Fruit fly (Drosophila melanogaster): Measurements from ENCODE around the gene Polr2D.

DNA sequence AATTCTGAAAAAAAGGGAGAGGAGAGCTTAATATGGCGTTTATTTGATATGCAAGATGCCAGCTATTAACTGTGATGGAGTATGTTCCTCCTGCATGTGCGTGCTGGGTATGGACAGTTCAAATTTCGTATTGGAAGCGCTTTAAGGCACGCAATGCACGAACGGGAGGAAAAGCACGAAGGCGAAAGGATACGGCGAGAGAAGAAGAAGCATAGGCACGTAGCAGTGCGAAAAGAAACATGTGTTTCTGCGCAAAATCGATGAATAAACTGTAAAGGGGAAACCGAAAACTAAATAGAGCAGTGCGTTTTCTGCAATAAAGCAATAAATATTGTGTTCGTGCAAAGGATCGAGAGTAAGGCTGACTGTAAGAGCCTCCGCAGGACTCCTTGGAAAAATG is 39.4 kb downstream of the Polr2D start, which contains the start of gene CG14314:
- TF ChIP-seq psq (optimal IDR thresholded peaks at IDR 0.05) (no peak), h (optimal IDR thresholded peaks at IDR 0.05) (no peak)

Data from Kc167 (cell line).